Fruit fly (Drosophila melanogaster) whole organism, pupa: ENCODE results near the gene CG15170.

ENCODE experiments used
- CG10348 ChIP-seq: fragments of 200-800 bp; sonication (Bioruptor generic); IDR thresholded peaks from 2 replicates; pipeline ENCODE4 v1.3.6; 2022; ENCODE audit warnings: missing biosample characterization, missing genetic modification characterization
- CG12605 ChIP-seq: fragments of 200-800 bp; sonication (Bioruptor generic); IDR thresholded peaks from 2 replicates; pipeline ENCODE4 v1.3.6; 2022; ENCODE audit warnings: missing biosample characterization, missing genetic modification characterization
- CG13204 ChIP-seq: fragments of 200-800 bp; sonication (Bioruptor generic); optimal IDR thresholded peaks from 2 replicates; lab custom pipeline; 2018; ENCODE audit warnings: missing biosample characterization, mild to moderate bottlenecking, missing genetic modification characterization, moderate library complexity
- CG14655 ChIP-seq: fragments of 200-800 bp; sonication (Bioruptor generic); optimal IDR thresholded peaks from 3 replicates; lab custom pipeline; 2017; ENCODE audit warnings: mild to moderate bottlenecking, missing biosample characterization, missing genetic modification reagents, missing genetic modification characterization
- CG15710 ChIP-seq: fragments of 200-800 bp; sonication (Bioruptor generic); optimal IDR thresholded peaks from 2 replicates; lab custom pipeline; 2018; ENCODE audit warnings: missing biosample characterization, mild to moderate bottlenecking, missing genetic modification characterization, moderate library complexity
- CG17806 ChIP-seq: fragments of 200-800 bp; sonication (Bioruptor generic); optimal IDR thresholded peaks from 2 replicates; lab custom pipeline; 2018; ENCODE audit warnings: missing biosample characterization, mild to moderate bottlenecking, missing genetic modification characterization, moderate library complexity
- CG32121 ChIP-seq: fragments of 200-800 bp; sonication (Bioruptor generic); IDR thresholded peaks from 2 replicates; pipeline ENCODE4 v1.3.6; 2022; ENCODE audit warnings: missing biosample characterization, missing genetic modification characterization
- CG34367 ChIP-seq: fragments of 200-800 bp; sonication (Bioruptor generic); optimal IDR thresholded peaks from 2 replicates; lab custom pipeline; 2018; ENCODE audit warnings: missing biosample characterization, mild to moderate bottlenecking, missing genetic modification characterization
- CG4496 ChIP-seq: fragments of 200-800 bp; sonication (Bioruptor generic); IDR thresholded peaks from 3 replicates; pipeline ENCODE4 v1.3.6; 2022; ENCODE audit warnings: missing biosample characterization, missing genetic modification characterization
- CG8159 ChIP-seq: fragments of 200-800 bp; sonication (Bioruptor generic); optimal IDR thresholded peaks from 3 replicates; lab custom pipeline; 2018; ENCODE audit warnings: missing biosample characterization, mild to moderate bottlenecking, missing genetic modification characterization, moderate library complexity
- CG8301 ChIP-seq: fragments of 200-800 bp; sonication (Bioruptor generic); optimal IDR thresholded peaks from 2 replicates; lab custom pipeline; 2018; ENCODE audit warnings: missing biosample characterization, mild to moderate bottlenecking, missing genetic modification characterization
- CG9948 ChIP-seq: fragments of 200-800 bp; sonication (Bioruptor generic); optimal IDR thresholded peaks from 2 replicates; lab custom pipeline; 2018; ENCODE audit warnings: missing biosample characterization, mild to moderate bottlenecking, missing genetic modification characterization, moderate library complexity
- D1 ChIP-seq: fragments of 200-800 bp; sonication (Bioruptor generic); optimal IDR thresholded peaks from 2 replicates; lab custom pipeline; 2018; ENCODE audit warnings: missing biosample characterization, mild to moderate bottlenecking, missing genetic modification characterization, moderate library complexity
- EcR ChIP-seq: fragments of 200-800 bp; sonication (Bioruptor generic); optimal IDR thresholded peaks from 3 replicates; lab custom pipeline; 2019; ENCODE audit warnings: missing biosample characterization, missing genetic modification characterization, mild to moderate bottlenecking, moderate library complexity, missing genetic modification reagents
- Ets98B ChIP-seq: fragments of 200-800 bp; sonication (Bioruptor generic); IDR thresholded peaks from 2 replicates; pipeline ENCODE4 v1.3.6; 2022; ENCODE audit warnings: missing biosample characterization, missing genetic modification characterization
- Pif1A ChIP-seq: fragments of 200-800 bp; sonication (Bioruptor generic); optimal IDR thresholded peaks from 3 replicates; lab custom pipeline; 2016; ENCODE audit warnings: missing biosample characterization, missing genetic modification characterization
- Pif1B ChIP-seq: fragments of 200-800 bp; sonication (Bioruptor generic); optimal IDR thresholded peaks from 3 replicates; lab custom pipeline; 2016; ENCODE audit warnings: missing biosample characterization, missing genetic modification characterization
- Snoo ChIP-seq: fragments of 200-800 bp; sonication (Bioruptor generic); optimal IDR thresholded peaks from 3 replicates; lab custom pipeline; 2017; ENCODE audit warnings: missing biosample characterization, mild to moderate bottlenecking, missing genetic modification characterization, inconsistent platforms
- fd96Ca ChIP-seq: fragments of 200-800 bp; sonication (Bioruptor generic); IDR thresholded peaks from 3 replicates; pipeline ENCODE4 v1.3.6; 2022; ENCODE audit warnings: missing biosample characterization, missing genetic modification characterization
- gl ChIP-seq: fragments of 200-800 bp; sonication (Bioruptor generic); optimal IDR thresholded peaks from 2 replicates; lab custom pipeline; 2018; ENCODE audit warnings: missing biosample characterization, mild to moderate bottlenecking, missing genetic modification characterization
- rn ChIP-seq: fragments of 200-800 bp; sonication (Bioruptor generic); IDR thresholded peaks from 2 replicates; pipeline ENCODE4 v1.3.6; 2022; ENCODE audit warnings: missing biosample characterization, missing genetic modification characterization

Gene CG15170

DNA sequence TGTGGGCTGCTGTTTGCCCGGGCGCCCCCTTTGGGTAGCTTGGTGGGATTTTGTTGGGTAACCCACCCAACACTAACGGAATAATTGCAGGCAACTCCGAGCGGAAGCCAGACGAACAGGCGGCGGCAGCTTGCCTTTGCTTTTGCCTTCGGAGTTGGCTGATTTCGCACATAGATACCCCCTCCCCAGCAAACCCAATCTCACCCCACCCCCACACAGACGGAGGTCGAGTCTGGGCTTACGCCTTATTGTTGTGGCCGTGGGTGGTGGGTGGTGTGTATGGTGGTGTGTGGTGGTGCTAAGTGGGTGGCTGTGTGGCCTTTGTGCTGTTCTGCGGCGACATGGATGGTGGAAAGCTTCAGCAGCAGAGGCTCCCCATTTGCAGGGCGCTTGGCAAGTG is 25.6 kb upstream of the CG15170 start:
- no peak for TF ChIP-seq Pif1B (GFP tag; lab: Kevin White, UChicago)
- TF ChIP-seq CG13204 (GFP tag; lab: Kevin White, UChicago), result peak; percentile 50

DNA sequence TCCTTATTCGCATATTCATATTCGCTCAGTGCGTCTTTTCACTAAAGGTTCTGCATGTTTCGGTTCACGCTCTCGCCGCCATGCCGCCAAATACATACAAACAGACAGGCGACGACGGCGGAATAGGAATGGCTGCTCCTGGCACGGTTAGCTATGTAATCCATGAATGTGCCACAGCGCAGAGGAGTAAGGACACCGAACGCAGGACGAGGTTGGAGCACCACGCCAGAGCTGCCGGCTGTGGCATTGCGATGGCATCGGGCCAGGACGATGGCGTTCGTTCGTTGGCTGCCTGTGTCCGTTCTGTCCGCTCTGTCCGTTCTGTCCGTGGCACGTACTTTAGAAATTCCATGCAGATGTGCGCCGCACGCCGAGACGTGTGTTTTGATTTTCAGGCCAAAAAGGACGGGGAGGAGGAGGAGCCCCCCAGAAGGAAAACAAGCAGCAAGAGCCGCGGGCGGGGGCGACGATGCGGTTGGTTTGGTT is 24.9 kb upstream of the CG15170 start:
- TF ChIP-seq Pif1B (GFP tag; lab: Kevin White, UChicago) (no peak), CG17806 (tag; lab: Kevin White, UChicago) (no peak), CG9948 (tag; lab: Kevin White, UChicago) (no peak)

dm6 chr2L:19014032-19014880 is 24.2 kb upstream of the CG15170 start:
- TF ChIP-seq rn (no peak), CG9948 (tag; lab: Kevin White, UChicago) (peak; percentile 55), CG14655 (GFP tag; lab: Kevin White, UChicago) (peak; percentile 58), D1 (tag; lab: Kevin White, UChicago) (no peak), EcR (GFP tag; lab: Kevin White, UChicago) (no peak), CG8301 (tag; lab: Kevin White, UChicago) (peak; percentile 35), CG8159 (tag; lab: Kevin White, UChicago) (peak; percentile 76), gl (tag; lab: Kevin White, UChicago) (no peak), CG15710 (tag; lab: Kevin White, UChicago) (peak; percentile 67), CG13204 (GFP tag; lab: Kevin White, UChicago) (no peak), CG4496 (peak; percentile 40; the same call in 1 of the 3 replicates), CG34367 (tag; lab: Kevin White, UChicago) (peak; percentile 39), CG10348 (GFP tag; lab: Robert Waterston, UW) (no peak), CG32121 (no peak), fd96Ca (GFP tag; lab: Robert Waterston, UW) (no peak), Pif1B (GFP tag; lab: Kevin White, UChicago) (peak; percentile 4), Ets98B (no peak), Pif1A (GFP tag; lab: Kevin White, UChicago) (peak; percentile 10), CG17806 (tag; lab: Kevin White, UChicago) (peak; percentile 57), Snoo (tag; lab: Kevin White, UChicago) (peak; percentile 24)

- TF ChIP-seq CG13204 (GFP tag; lab: Kevin White, UChicago) (peak; percentile 64), CG14655 (GFP tag; lab: Kevin White, UChicago) (no peak)
- TF ChIP-seq, all 21 proteins: peak for 1
These were observed 22.8 kb upstream of the CG15170 start for dm6 chr2L:19012776-19013328.

DNA sequence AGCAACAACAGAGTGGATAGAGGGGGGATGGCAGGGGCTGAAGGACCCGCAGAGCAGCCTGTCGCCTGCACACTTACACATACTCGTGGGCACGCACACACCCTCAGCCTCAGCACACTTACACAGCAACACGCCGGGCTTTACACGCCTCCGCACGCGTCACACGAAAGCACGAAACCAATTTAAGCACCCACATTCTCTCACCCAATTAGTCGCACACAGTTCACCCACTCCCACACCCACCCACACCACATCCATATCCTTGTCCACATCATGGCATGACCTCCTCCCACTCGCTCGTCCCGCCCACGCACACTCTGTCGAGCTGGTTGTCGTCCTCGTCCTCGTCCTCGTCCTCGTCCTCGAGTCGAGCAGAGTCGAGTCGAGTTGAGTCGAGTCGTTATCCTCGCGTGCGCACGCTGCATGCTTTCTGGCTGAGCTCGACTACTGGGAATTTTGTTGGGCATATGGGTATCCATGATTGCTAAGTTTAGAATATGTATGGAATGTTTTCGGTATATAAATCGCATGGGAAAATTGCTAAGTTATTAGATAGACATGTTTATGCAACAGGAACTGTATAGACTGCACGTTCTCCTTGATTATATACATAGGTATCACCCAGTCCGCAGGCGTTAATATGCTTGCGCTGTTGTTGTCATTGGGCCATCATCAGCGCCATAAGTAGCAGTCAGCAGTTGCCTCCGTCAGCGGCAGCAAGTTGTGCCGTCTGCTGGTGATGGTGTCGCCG is 22.0 kb upstream of the CG15170 start:
- peak; percentile 74 for TF ChIP-seq CG17806 (tag; lab: Kevin White, UChicago)
- peak; percentile 48 for TF ChIP-seq Snoo (tag; lab: Kevin White, UChicago)
- peak; percentile 75 for TF ChIP-seq CG34367 (tag; lab: Kevin White, UChicago)
- TF ChIP-seq CG15710 (tag; lab: Kevin White, UChicago), result peak; percentile 76
- peak; percentile 81 for TF ChIP-seq fd96Ca (GFP tag; lab: Robert Waterston, UW)
- peak; percentile 54; the same call in 1 of the 2 replicates for TF ChIP-seq CG12605 (GFP tag; lab: Robert Waterston, UW)
- TF ChIP-seq Ets98B, result peak; percentile 62; the same call in 1 of the 2 replicates
- peak; percentile 76 for TF ChIP-seq Pif1A (GFP tag; lab: Kevin White, UChicago)
- TF ChIP-seq CG4496, result peak; percentile 67; the same call in 2 of the 3 replicates
- peak; percentile 61 for TF ChIP-seq CG8301 (tag; lab: Kevin White, UChicago)
- TF ChIP-seq CG32121, result peak; percentile 76
- TF ChIP-seq D1 (tag; lab: Kevin White, UChicago), result no peak
- TF ChIP-seq EcR (GFP tag; lab: Kevin White, UChicago), result no peak
- peak; percentile 80 for TF ChIP-seq CG8159 (tag; lab: Kevin White, UChicago)
- TF ChIP-seq rn, result 0 out of 2 replicates have a peak, but pooled peaks have one; percentile 34
- TF ChIP-seq CG14655 (GFP tag; lab: Kevin White, UChicago), result peak; percentile 69
- TF ChIP-seq CG10348 (GFP tag; lab: Robert Waterston, UW), result peak; percentile 32; the same call in 1 of the 2 replicates
- peak; percentile 42 for TF ChIP-seq Pif1B (GFP tag; lab: Kevin White, UChicago)
- TF ChIP-seq CG9948 (tag; lab: Kevin White, UChicago), result peak; percentile 66
- TF ChIP-seq gl (tag; lab: Kevin White, UChicago), result peak; percentile 46
- TF ChIP-seq CG13204 (GFP tag; lab: Kevin White, UChicago), result peak; percentile 61
